Worm (Caenorhabditis elegans): ENCODE results near the gene F40G12.11.

F40G12.11 gene

ce11 chrV:14331477-14331876 is 45.5 kb downstream of the F40G12.11 start, which contains the start of gene F47B8.8 (continued):
- TF ChIP-seq ztf-4 (tag; optimal IDR thresholded peaks at IDR 0.05) (no peak), fkh-10 (GFP tag; optimal IDR thresholded peaks at IDR 0.05) (no peak), hpl-2 (GFP tag; optimal IDR thresholded peaks at IDR 0.05) (no peak), ceh-63 (GFP tag; optimal IDR thresholded peaks at IDR 0.05) (no peak), unc-98 (GFP tag; IDR thresholded peaks at IDR 0.05) (no peak), snu-23 (GFP tag; optimal IDR thresholded peaks at IDR 0.05) (peak; percentile 36), unc-62 (GFP tag; optimal IDR thresholded peaks at IDR 0.05) (no peak), lsy-2 (tag; optimal IDR thresholded peaks at IDR 0.05) (no peak), sup-37 (GFP tag; optimal IDR thresholded peaks at IDR 0.05) (no peak), nhr-12 (tag; optimal IDR thresholded peaks at IDR 0.05) (no peak), lin-14 (GFP tag; optimal IDR thresholded peaks at IDR 0.05) (peak; percentile 55)

ce11 chrV:14333116-14333515 is 47.1 kb downstream of the F40G12.11 start, which contains the start of gene srm-4:
Gene srm-4 (plus strand): TSS chrV:14333416.
- TF ChIP-seq hpl-2 (GFP tag; optimal IDR thresholded peaks at IDR 0.05) (no peak), C34B4.2 (tag; optimal IDR thresholded peaks at IDR 0.05) (no peak), mdl-1 (tag; optimal IDR thresholded peaks at IDR 0.05) (no peak), fkh-8 (tag; optimal IDR thresholded peaks at IDR 0.05) (no peak), nhr-20 (tag; optimal IDR thresholded peaks at IDR 0.05) (no peak), pag-3 (tag; optimal IDR thresholded peaks at IDR 0.05; ENCODE audit: borderline replicate concordance, insufficient read depth) (no peak), skn-1 (tag; optimal IDR thresholded peaks at IDR 0.05) (no peak), C04F5.9 (tag; optimal IDR thresholded peaks at IDR 0.05) (no peak), rnt-1 (tag; optimal IDR thresholded peaks at IDR 0.05) (no peak), ets-5 (GFP tag; IDR thresholded peaks at IDR 0.05) (no peak), elt-2 (tag; optimal IDR thresholded peaks at IDR 0.05) (no peak), xbp-1 (tag; optimal IDR thresholded peaks at IDR 0.05) (no peak), sptf-1 (tag; optimal IDR thresholded peaks at IDR 0.05) (no peak), sup-37 (GFP tag; optimal IDR thresholded peaks at IDR 0.05) (no peak), efl-3 (GFP tag; optimal IDR thresholded peaks at IDR 0.05) (no peak), mab-9 (GFP tag; IDR thresholded peaks at IDR 0.05) (no peak), unc-98 (GFP tag; IDR thresholded peaks at IDR 0.05) (no peak), zag-1 (tag; optimal IDR thresholded peaks at IDR 0.05) (no peak), vab-15 (tag; optimal IDR thresholded peaks at IDR 0.05) (no peak), nhr-19 (GFP tag; conservative IDR thresholded peaks at IDR 0.05) (no peak)

ce11 chrV:14334901-14335300 is 48.9 kb downstream of the F40G12.11 start, which contains the start of gene srm-5:
Gene srm-5 (plus strand): TSS chrV:14335201.
- no peak for TF ChIP-seq nhr-47 (tag; optimal IDR thresholded peaks at IDR 0.05)
- TF ChIP-seq aha-1 (tag; optimal IDR thresholded peaks at IDR 0.05), result no peak
- TF ChIP-seq hpl-2 (GFP tag; optimal IDR thresholded peaks at IDR 0.05), result no peak
- no peak for TF ChIP-seq mef-2 (tag; optimal IDR thresholded peaks at IDR 0.05)
- no peak for TF ChIP-seq nhr-20 (tag; optimal IDR thresholded peaks at IDR 0.05)
- no peak for TF ChIP-seq nhr-28 (tag; optimal IDR thresholded peaks at IDR 0.05)
- no peak for TF ChIP-seq nhr-19 (GFP tag; conservative IDR thresholded peaks at IDR 0.05)
- no peak for TF ChIP-seq vab-15 (tag; optimal IDR thresholded peaks at IDR 0.05)
- no peak for TF ChIP-seq tlp-1 (tag; optimal IDR thresholded peaks at IDR 0.05)
- TF ChIP-seq fkh-8 (tag; optimal IDR thresholded peaks at IDR 0.05), result peak; percentile 28
- TF ChIP-seq nhr-71 (tag; optimal IDR thresholded peaks at IDR 0.05), result peak; percentile 7
- TF ChIP-seq elt-3 (tag; optimal IDR thresholded peaks at IDR 0.05), result no peak
- no peak for TF ChIP-seq unc-98 (GFP tag; IDR thresholded peaks at IDR 0.05)

- TF ChIP-seq rnt-1 (tag; optimal IDR thresholded peaks at IDR 0.05), result no peak
- TF ChIP-seq nhr-47 (tag; optimal IDR thresholded peaks at IDR 0.05), result peak; percentile 3
- peak; percentile 69 for TF ChIP-seq ceh-8 (GFP tag; optimal IDR thresholded peaks at IDR 0.05)
- TF ChIP-seq fkh-8 (tag; optimal IDR thresholded peaks at IDR 0.05), result peak; percentile 40
- TF ChIP-seq efl-1 (optimal IDR thresholded peaks at IDR 0.05), result no peak
- TF ChIP-seq efl-1 (GFP tag; optimal IDR thresholded peaks at IDR 0.05 in 1 of 2), result peak in 1 of 2 experiments; percentile 20
- TF ChIP-seq nhr-71 (tag; optimal IDR thresholded peaks at IDR 0.05), result peak; percentile 15
- no peak for TF ChIP-seq lin-39 (tag; optimal IDR thresholded peaks at IDR 0.05)
- TF ChIP-seq pax-3 (tag; optimal IDR thresholded peaks at IDR 0.05), result peak; percentile 15
These were observed 50.7 kb downstream of the F40G12.11 start, which contains the start of gene srm-6 for ce11 chrV:14336655-14337054. Gene srm-6 (plus strand): TSS chrV:14336955.
